Fruit fly (Drosophila melanogaster): ENCODE results near the gene Recs1.
A peak's percentile ranks its signal among the peaks of the same experiment; 100 is the strongest.

The Recs1 gene

dm6 chr3R:14108158-14108921, 45.3 kb downstream of the Recs1 start, which contains the start of gene CG12402 (continued):
- TF ChIP-seq run (tag; optimal IDR thresholded peaks at IDR 0.05): peak; percentile 76
- TF ChIP-seq ab (GFP tag; optimal IDR thresholded peaks at IDR 0.05): peak; percentile 28
- peak; percentile 76; the same call in 2 of the 3 replicates for TF ChIP-seq CG11093 (GFP tag; IDR thresholded peaks at IDR 0.05)
- no peak for TF ChIP-seq CG14860 (GFP tag; IDR thresholded peaks at IDR 0.05; ENCODE audit: partially characterized antibody)
- peak; percentile 12 for TF ChIP-seq Dip3 (GFP tag; optimal IDR thresholded peaks at IDR 0.05)
- peak; percentile 83 for TF ChIP-seq CG7556 (GFP tag; optimal IDR thresholded peaks at IDR 0.05)
- TF ChIP-seq cas (GFP tag; IDR thresholded peaks at IDR 0.05): peak; percentile 69; the same call in 1 of the 2 replicates
- TF ChIP-seq bigmax (GFP tag; optimal IDR thresholded peaks at IDR 0.05): no peak
- peak; percentile 73 for TF ChIP-seq dmrt11E (tag; optimal IDR thresholded peaks at IDR 0.05)
- peak; percentile 99 for TF ChIP-seq CG17568 (GFP tag; optimal IDR thresholded peaks at IDR 0.05)
- TF ChIP-seq CG3065 (GFP tag; optimal IDR thresholded peaks at IDR 0.05): peak; percentile 81
- TF ChIP-seq CG10147 (GFP tag; optimal IDR thresholded peaks at IDR 0.05): peak; percentile 70
- peak; percentile 36 for TF ChIP-seq pho (GFP tag; optimal IDR thresholded peaks at IDR 0.05)
- TF ChIP-seq CG8388 (GFP tag; optimal IDR thresholded peaks at IDR 0.05): peak; percentile 83
- TF ChIP-seq h (optimal IDR thresholded peaks at IDR 0.05): no peak
- peak; percentile 71 for TF ChIP-seq tio (GFP tag; optimal IDR thresholded peaks at IDR 0.05)
- TF ChIP-seq CG2129 (GFP tag; IDR thresholded peaks at IDR 0.05; ENCODE audit: partially characterized antibody): no peak
- TF ChIP-seq CG30020 (tag; optimal IDR thresholded peaks at IDR 0.05): no peak
- TF ChIP-seq CG13894 (tag; optimal IDR thresholded peaks at IDR 0.05): peak; percentile 63
- TF ChIP-seq ara (GFP tag; IDR thresholded peaks at IDR 0.05): peak; percentile 80
- TF ChIP-seq zf30C (GFP tag; optimal IDR thresholded peaks at IDR 0.05): peak; percentile 99
- peak; percentile 79 for TF ChIP-seq CG1603 (tag; optimal IDR thresholded peaks at IDR 0.05)
- peak; percentile 90 for TF ChIP-seq unpg (GFP tag; optimal IDR thresholded peaks at IDR 0.05)
- TF ChIP-seq sima (GFP tag; optimal IDR thresholded peaks at IDR 0.05): no peak
- TF ChIP-seq slp2 (GFP tag; optimal IDR thresholded peaks at IDR 0.05): peak; percentile 65
- TF ChIP-seq CG16813 (GFP tag; IDR thresholded peaks at IDR 0.05; ENCODE audit: partially characterized antibody): no peak
- TF ChIP-seq schlank (tag; optimal IDR thresholded peaks at IDR 0.05): peak; percentile 12
- no peak for TF ChIP-seq CG42726 (GFP tag; IDR thresholded peaks at IDR 0.05; ENCODE audit: partially characterized antibody)
- TF ChIP-seq CG12391 (tag; optimal IDR thresholded peaks at IDR 0.05): peak; percentile 90
- TF ChIP-seq Blimp-1 (GFP tag; optimal IDR thresholded peaks at IDR 0.05): peak; percentile 82
- peak; percentile 92 for TF ChIP-seq CG17328 (GFP tag; IDR thresholded peaks at IDR 0.05)
- TF ChIP-seq NFAT (GFP tag; IDR thresholded peaks at IDR 0.05): peak; percentile 64
- TF ChIP-seq CG10209 (GFP tag; optimal IDR thresholded peaks at IDR 0.05): peak; percentile 77
- TF ChIP-seq D19A (tag; optimal IDR thresholded peaks at IDR 0.05): peak; percentile 81
- TF ChIP-seq repo (GFP tag; optimal IDR thresholded peaks at IDR 0.05): peak; percentile 57
- TF ChIP-seq CG8478 (optimal IDR thresholded peaks at IDR 0.05): no peak
- peak; percentile 60 for TF ChIP-seq peb (GFP tag; IDR thresholded peaks at IDR 0.05)
- no peak for TF ChIP-seq slou (GFP tag; optimal IDR thresholded peaks at IDR 0.05)
- peak; percentile 70 for TF ChIP-seq Deaf1 (tag; optimal IDR thresholded peaks at IDR 0.05)
- TF ChIP-seq CG17802 (tag; optimal IDR thresholded peaks at IDR 0.05): peak; percentile 51
- peak; percentile 81 for TF ChIP-seq CG32767 (GFP tag; IDR thresholded peaks at IDR 0.05)
- peak; percentile 62 for TF ChIP-seq CG10462 (GFP tag; optimal IDR thresholded peaks at IDR 0.05)
- peak; percentile 30 for TF ChIP-seq CG15479 (GFP tag; optimal IDR thresholded peaks at IDR 0.05)
- no peak for TF ChIP-seq Neu2 (GFP tag; optimal IDR thresholded peaks at IDR 0.05; ENCODE audit: borderline replicate concordance)
- peak; percentile 75 for TF ChIP-seq CG15696 (tag; optimal IDR thresholded peaks at IDR 0.05)
- peak; percentile 50; the same call in 1 of the 2 replicates for TF ChIP-seq Taf1 (GFP tag; IDR thresholded peaks at IDR 0.05)
- TF ChIP-seq CG2116 (GFP tag; optimal IDR thresholded peaks at IDR 0.05): peak; percentile 49
- TF ChIP-seq NK7.1 (GFP tag; optimal IDR thresholded peaks at IDR 0.05): peak; percentile 11
- TF ChIP-seq CG15011 (GFP tag; optimal IDR thresholded peaks at IDR 0.05): peak; percentile 71

Data from whole organism, embryonic.